Worm (Caenorhabditis elegans): ENCODE data around the gene K02C4.5.

Gene K02C4.5

DNA sequence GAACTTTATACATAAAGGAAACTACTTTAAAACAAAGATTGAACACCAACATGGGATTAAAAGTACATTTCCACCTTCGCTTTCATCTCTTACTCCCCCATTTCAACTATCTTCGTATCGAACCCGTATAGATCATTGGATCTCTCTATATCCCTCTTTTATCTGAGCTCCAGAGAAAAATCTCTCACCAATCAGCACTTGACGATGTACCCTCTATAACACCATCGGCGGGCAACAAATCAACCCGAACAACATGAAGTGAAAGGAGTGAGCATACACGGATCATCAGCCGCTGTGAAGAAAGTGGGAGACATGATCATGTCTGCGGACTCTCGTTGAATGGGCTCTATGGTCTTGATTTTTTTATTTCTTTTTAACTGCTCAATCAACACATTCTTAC, 39.2 kb downstream of the K02C4.5 start:
- TF ChIP-seq pes-1 (GFP tag; IDR thresholded peaks at IDR 0.05) (no peak), ceh-13 (GFP tag; optimal IDR thresholded peaks at IDR 0.05) (no peak), ama-1 (optimal IDR thresholded peaks at IDR 0.05) (no peak), aly-1 (tag; optimal IDR thresholded peaks at IDR 0.05) (no peak), ceh-36 (tag; optimal IDR thresholded peaks at IDR 0.05) (no peak), B0310.2 (tag; optimal IDR thresholded peaks at IDR 0.05) (no peak), hnd-1 (tag; optimal IDR thresholded peaks at IDR 0.05) (no peak), F13C5.2 (tag; optimal IDR thresholded peaks at IDR 0.05) (no peak)

DNA sequence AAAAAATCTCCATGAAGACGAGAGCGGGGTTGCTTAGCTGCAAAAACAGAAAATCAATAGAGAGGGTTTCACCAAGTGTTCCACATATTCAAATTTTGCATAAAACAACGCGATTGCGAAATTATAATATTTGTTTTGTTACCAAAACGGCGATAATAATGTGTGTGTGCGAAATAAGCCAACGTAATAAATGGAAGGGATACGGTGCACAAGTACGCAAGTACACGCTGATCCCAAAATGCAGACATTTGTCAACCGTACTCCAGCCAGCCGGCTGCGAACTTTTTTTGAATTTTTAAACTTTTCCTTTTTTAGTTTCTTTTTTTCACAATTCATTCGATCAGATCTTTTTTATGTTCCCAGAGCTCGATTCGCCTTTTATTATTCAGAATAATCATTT, 46.6 kb downstream of the K02C4.5 start, which contains the start of gene ire-1:
Gene ire-1 (minus strand): TSS at position 44 of the 400 bp plus-strand sequence.
- TF ChIP-seq scrt-1 (GFP tag; IDR thresholded peaks at IDR 0.05): no peak
- no peak for TF ChIP-seq ceh-36 (tag; optimal IDR thresholded peaks at IDR 0.05)
- no peak for TF ChIP-seq ets-7 (tag; optimal IDR thresholded peaks at IDR 0.05)
- TF ChIP-seq hnd-1 (tag; optimal IDR thresholded peaks at IDR 0.05): no peak
- TF ChIP-seq tbx-11 (GFP tag; IDR thresholded peaks at IDR 0.05): no peak
- TF ChIP-seq tbx-37 (GFP tag; conservative IDR thresholded peaks at IDR 0.05): no peak

DNA sequence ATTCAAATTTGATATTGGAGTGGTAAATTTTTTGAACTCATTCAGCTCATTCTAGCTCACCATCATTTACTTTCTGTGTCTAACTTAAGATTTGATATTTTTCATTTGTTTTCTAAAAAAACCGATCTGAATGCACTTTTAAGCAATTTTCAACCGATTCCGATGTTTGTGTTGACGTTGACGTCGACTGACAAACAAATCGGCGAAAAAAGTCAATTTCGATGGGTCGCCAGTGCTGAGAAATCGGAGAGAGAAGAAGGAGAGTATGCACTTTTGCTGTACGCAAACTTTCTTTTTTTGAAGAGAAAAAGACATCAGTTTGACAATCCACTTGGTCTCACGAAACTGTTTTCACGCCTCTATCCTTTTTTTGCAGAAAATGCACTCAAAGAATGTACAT, 47.2 kb downstream of the K02C4.5 start:
- TF ChIP-seq ets-7 (tag; optimal IDR thresholded peaks at IDR 0.05): no peak
- no peak for TF ChIP-seq ceh-13 (GFP tag; optimal IDR thresholded peaks at IDR 0.05)
- TF ChIP-seq flt-1 (GFP tag; IDR thresholded peaks at IDR 0.05): no peak
- no peak for TF ChIP-seq tbx-37 (GFP tag; conservative IDR thresholded peaks at IDR 0.05)
- TF ChIP-seq scrt-1 (GFP tag; IDR thresholded peaks at IDR 0.05): no peak
- TF ChIP-seq tra-4 (tag; optimal IDR thresholded peaks at IDR 0.05): no peak
- no peak for TF ChIP-seq pes-1 (GFP tag; IDR thresholded peaks at IDR 0.05)
- TF ChIP-seq tbx-11 (GFP tag; IDR thresholded peaks at IDR 0.05): no peak
- TF ChIP-seq ceh-36 (tag; optimal IDR thresholded peaks at IDR 0.05): no peak
- no peak for TF ChIP-seq hmbx-1 (tag; optimal IDR thresholded peaks at IDR 0.05)
- TF ChIP-seq hmg-4 (GFP tag; optimal IDR thresholded peaks at IDR 0.05): no peak
- TF ChIP-seq ama-1 (optimal IDR thresholded peaks at IDR 0.05): no peak

ce11 chrII:8126132-8126531, 47.9 kb downstream of the K02C4.5 start:
- TF ChIP-seq scrt-1 (GFP tag; IDR thresholded peaks at IDR 0.05) (no peak), pes-1 (GFP tag; IDR thresholded peaks at IDR 0.05) (peak; percentile 41; the same call in 1 of the 2 replicates), F13C5.2 (tag; optimal IDR thresholded peaks at IDR 0.05) (no peak), hmg-4 (GFP tag; optimal IDR thresholded peaks at IDR 0.05) (peak; percentile 21)

DNA sequence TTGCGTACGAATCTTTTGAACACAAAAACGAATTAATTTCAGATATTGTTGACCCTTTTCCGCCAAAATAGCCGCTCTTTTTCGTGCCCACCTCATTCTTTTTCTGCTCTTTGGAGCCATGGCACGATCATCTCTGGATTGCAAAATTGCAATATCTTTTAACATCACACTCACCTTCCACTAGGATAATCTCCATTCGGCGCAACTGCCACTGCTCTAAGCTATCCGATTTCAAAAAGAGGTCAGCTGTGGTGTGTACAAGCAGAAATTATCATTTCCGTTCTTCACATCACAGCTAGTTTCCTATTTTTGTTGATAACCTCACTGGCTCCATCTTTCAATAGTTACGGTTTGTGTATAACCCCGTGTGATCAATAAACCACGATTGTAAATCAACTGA, 48.4 kb downstream of the K02C4.5 start:
- TF ChIP-seq flt-1 (GFP tag; IDR thresholded peaks at IDR 0.05) (no peak), scrt-1 (GFP tag; IDR thresholded peaks at IDR 0.05) (no peak), hmbx-1 (tag; optimal IDR thresholded peaks at IDR 0.05) (no peak), sea-1 (GFP tag; conservative IDR thresholded peaks at IDR 0.05) (no peak), hnd-1 (tag; optimal IDR thresholded peaks at IDR 0.05) (no peak), ets-7 (tag; optimal IDR thresholded peaks at IDR 0.05) (no peak), aly-1 (tag; optimal IDR thresholded peaks at IDR 0.05) (no peak), ceh-36 (tag; optimal IDR thresholded peaks at IDR 0.05) (no peak)

DNA sequence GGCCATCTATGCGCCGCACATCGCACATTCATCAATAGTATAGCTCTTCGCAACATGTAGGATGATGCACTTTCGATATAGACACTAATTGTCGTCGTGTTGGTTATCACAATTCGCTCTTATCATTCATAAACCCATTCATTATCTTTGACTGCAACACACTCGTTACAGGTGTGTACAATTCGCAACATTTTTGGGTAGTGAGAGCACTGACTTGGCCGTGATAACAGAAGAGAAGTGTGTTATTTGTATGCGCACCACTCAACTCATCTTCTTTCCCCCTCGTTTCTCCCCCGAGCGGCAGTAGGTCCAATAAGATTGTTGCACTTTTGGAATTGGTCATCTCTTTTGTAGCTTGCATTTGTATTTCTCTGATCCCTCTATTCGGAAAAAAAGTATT, 49.1 kb downstream of the K02C4.5 start:
- TF ChIP-seq tbx-37 (GFP tag; conservative IDR thresholded peaks at IDR 0.05) (no peak), B0310.2 (tag; optimal IDR thresholded peaks at IDR 0.05) (no peak), scrt-1 (GFP tag; IDR thresholded peaks at IDR 0.05) (no peak), F13C5.2 (tag; optimal IDR thresholded peaks at IDR 0.05) (no peak), tra-4 (tag; optimal IDR thresholded peaks at IDR 0.05) (no peak), hmg-4 (GFP tag; optimal IDR thresholded peaks at IDR 0.05) (no peak), hmbx-1 (tag; optimal IDR thresholded peaks at IDR 0.05) (no peak), pes-1 (GFP tag; IDR thresholded peaks at IDR 0.05) (no peak), sea-1 (GFP tag; conservative IDR thresholded peaks at IDR 0.05) (no peak), flt-1 (GFP tag; IDR thresholded peaks at IDR 0.05) (no peak), ceh-36 (tag; optimal IDR thresholded peaks at IDR 0.05) (no peak), aly-1 (tag; optimal IDR thresholded peaks at IDR 0.05) (no peak), hnd-1 (tag; optimal IDR thresholded peaks at IDR 0.05) (no peak), ceh-13 (GFP tag; optimal IDR thresholded peaks at IDR 0.05) (no peak), ama-1 (optimal IDR thresholded peaks at IDR 0.05) (no peak), ets-7 (tag; optimal IDR thresholded peaks at IDR 0.05) (no peak), tbx-11 (GFP tag; IDR thresholded peaks at IDR 0.05) (no peak)

- TF ChIP-seq tra-4 (tag; optimal IDR thresholded peaks at IDR 0.05) (no peak), pes-1 (GFP tag; IDR thresholded peaks at IDR 0.05) (no peak), scrt-1 (GFP tag; IDR thresholded peaks at IDR 0.05) (no peak), ets-7 (tag; optimal IDR thresholded peaks at IDR 0.05) (no peak)
These were observed 49.6 kb downstream of the K02C4.5 start for ce11 chrII:8127794-8128193.

- no peak for TF ChIP-seq B0310.2 (tag; optimal IDR thresholded peaks at IDR 0.05)
- TF ChIP-seq hmbx-1 (tag; optimal IDR thresholded peaks at IDR 0.05): no peak
- peak; percentile 35 for TF ChIP-seq ets-7 (tag; optimal IDR thresholded peaks at IDR 0.05)
- peak; percentile 50; the same call in 1 of the 2 replicates for TF ChIP-seq tbx-37 (GFP tag; conservative IDR thresholded peaks at IDR 0.05)
- TF ChIP-seq tbx-11 (GFP tag; IDR thresholded peaks at IDR 0.05): no peak
- TF ChIP-seq sea-1 (GFP tag; conservative IDR thresholded peaks at IDR 0.05): 0 out of 2 replicates have a peak, but pooled peaks have one; percentile 32
- TF ChIP-seq scrt-1 (GFP tag; IDR thresholded peaks at IDR 0.05): peak; percentile 64; the same call in 1 of the 2 replicates
- peak; percentile 91 for TF ChIP-seq hmg-4 (GFP tag; optimal IDR thresholded peaks at IDR 0.05)
- TF ChIP-seq F13C5.2 (tag; optimal IDR thresholded peaks at IDR 0.05): peak; percentile 64
- peak; percentile 38; the same call in 1 of the 2 replicates for TF ChIP-seq pes-1 (GFP tag; IDR thresholded peaks at IDR 0.05)
- TF ChIP-seq flt-1 (GFP tag; IDR thresholded peaks at IDR 0.05): 0 out of 2 replicates have a peak, but pooled peaks have one; percentile 43
- TF ChIP-seq aly-1 (tag; optimal IDR thresholded peaks at IDR 0.05): peak; percentile 76
These were observed 50.2 kb downstream of the K02C4.5 start for ce11 chrII:8128273-8129039.
